Worm (Caenorhabditis elegans) whole organism, midembryonic: ENCODE data around the gene C53D6.7.

Source experiments
- T22C8.4 ChIP-seq: fragments of 200-800 bp; sonication (Bioruptor generic); IDR thresholded peaks from 2 replicates; pipeline ENCODE4 v1.3.6; 2022; ENCODE audit warnings: missing genetic modification characterization, missing compliant biosample characterization
- cog-1 ChIP-seq: sonication (generic microtip); optimal IDR thresholded peaks from 2 replicates; lab custom pipeline; 2016; ENCODE audit warnings: missing genetic modification characterization, missing compliant biosample characterization
- flt-1 ChIP-seq: fragments of 200-800 bp; sonication (Bioruptor generic); IDR thresholded peaks from 2 replicates; pipeline ENCODE4 v1.3.6; 2022; ENCODE audit warnings: missing genetic modification characterization, missing compliant biosample characterization
- klf-2 ChIP-seq: fragments of 200-800 bp; sonication (Bioruptor generic); conservative IDR thresholded peaks from 2 replicates; pipeline ENCODE4 v1.3.6; 2022; ENCODE audit warnings: missing genetic modification reagents, missing genetic modification characterization, missing compliant biosample characterization
- med-1 ChIP-seq: sonication (generic microtip); optimal IDR thresholded peaks from 2 replicates; lab custom pipeline; 2017; ENCODE audit warnings: missing genetic modification characterization, mild to moderate bottlenecking, missing compliant biosample characterization, antibody characterized with exemption, missing genetic modification reagents; ENCODE audit not compliant: insufficient read depth
- ref-1 ChIP-seq: fragments of 200-800 bp; sonication (Bioruptor generic); conservative IDR thresholded peaks from 2 replicates; pipeline ENCODE4 v1.3.6; 2022; ENCODE audit warnings: missing genetic modification reagents, missing genetic modification characterization, missing compliant biosample characterization
- tab-1 ChIP-seq: fragments of 200-800 bp; sonication (Bioruptor generic); IDR thresholded peaks from 2 replicates; pipeline ENCODE4 v1.3.6; 2022; ENCODE audit warnings: missing genetic modification characterization, missing compliant biosample characterization
- ztf-23 ChIP-seq: fragments of 200-800 bp; sonication (Bioruptor generic); IDR thresholded peaks from 2 replicates; pipeline ENCODE4 v1.3.6; 2022; ENCODE audit warnings: missing genetic modification reagents, missing genetic modification characterization, missing compliant biosample characterization
- ztf-29 ChIP-seq: fragments of 200-800 bp; sonication (Bioruptor generic); IDR thresholded peaks from 2 replicates; pipeline ENCODE4 v1.3.6; 2022; ENCODE audit warnings: missing genetic modification reagents, missing genetic modification characterization, missing compliant biosample characterization

The C53D6.7 gene

ce11 chrIV:9037063-9037462 is at the start of gene C53D6.7:
Gene C53D6.7 (minus strand): TSS chrIV:9037163.
- TF ChIP-seq T22C8.4 (GFP tag; lab: Robert Waterston, UW) (no peak), ref-1 (GFP tag; lab: Robert Waterston, UW) (no peak), med-1 (GFP tag; lab: Kevin White, UChicago) (no peak), klf-2 (no peak), cog-1 (tag; lab: Kevin White, UChicago) (no peak), tab-1 (GFP tag; lab: Robert Waterston, UW) (no peak), ztf-29 (no peak), flt-1 (GFP tag; lab: Robert Waterston, UW) (no peak), ztf-23 (GFP tag; lab: Robert Waterston, UW) (no peak)

ce11 chrIV:9082055-9082454 is 45.1 kb upstream of the C53D6.7 start, which contains the start of gene twk-8:
Gene twk-8 (plus strand): TSS chrIV:9082355.
- TF ChIP-seq ztf-29: no peak
- TF ChIP-seq klf-2: no peak
- TF ChIP-seq T22C8.4 (GFP tag; lab: Robert Waterston, UW): no peak
- TF ChIP-seq ref-1 (GFP tag; lab: Robert Waterston, UW): no peak
- TF ChIP-seq med-1 (GFP tag; lab: Kevin White, UChicago): no peak
- TF ChIP-seq tab-1 (GFP tag; lab: Robert Waterston, UW): no peak
- no peak for TF ChIP-seq flt-1 (GFP tag; lab: Robert Waterston, UW)
- no peak for TF ChIP-seq ztf-23 (GFP tag; lab: Robert Waterston, UW)
- TF ChIP-seq cog-1 (tag; lab: Kevin White, UChicago): no peak

ce11 chrIV:9080201-9080600 is 43.2 kb upstream of the C53D6.7 start:
- no peak for TF ChIP-seq T22C8.4 (GFP tag; lab: Robert Waterston, UW)

- no peak for TF ChIP-seq cog-1 (tag; lab: Kevin White, UChicago)
These were observed 42.4 kb upstream of the C53D6.7 start for ce11 chrIV:9079330-9079729.

ce11 chrIV:9078469-9078868 is 41.5 kb upstream of the C53D6.7 start, which contains the start of gene mans-4:
Gene mans-4 (minus strand): TSS chrIV:9078569.
- TF ChIP-seq ref-1 (GFP tag; lab: Robert Waterston, UW): no peak
- TF ChIP-seq T22C8.4 (GFP tag; lab: Robert Waterston, UW): no peak
- no peak for TF ChIP-seq med-1 (GFP tag; lab: Kevin White, UChicago)
- no peak for TF ChIP-seq klf-2
- TF ChIP-seq cog-1 (tag; lab: Kevin White, UChicago): no peak
- no peak for TF ChIP-seq ztf-23 (GFP tag; lab: Robert Waterston, UW)

ce11 chrIV:9074244-9074723 is 37.3 kb upstream of the C53D6.7 start, which contains the start of gene mppb-1:
Gene mppb-1 (plus strand): TSS chrIV:9074673.
- TF ChIP-seq flt-1 (GFP tag; lab: Robert Waterston, UW) (no peak), cog-1 (tag; lab: Kevin White, UChicago) (peak; percentile 23), med-1 (GFP tag; lab: Kevin White, UChicago) (no peak), T22C8.4 (GFP tag; lab: Robert Waterston, UW) (no peak), ztf-23 (GFP tag; lab: Robert Waterston, UW) (peak; percentile 80), ztf-29 (no peak), tab-1 (GFP tag; lab: Robert Waterston, UW) (no peak), ref-1 (GFP tag; lab: Robert Waterston, UW) (0 out of 2 replicates have a peak, but pooled peaks have one; percentile 30), klf-2 (no peak)

- TF ChIP-seq ref-1 (GFP tag; lab: Robert Waterston, UW) (no peak), tab-1 (GFP tag; lab: Robert Waterston, UW) (no peak)
These were observed 33.2 kb upstream of the C53D6.7 start for ce11 chrIV:9070188-9070587.

- TF ChIP-seq med-1 (GFP tag; lab: Kevin White, UChicago) (no peak), ref-1 (GFP tag; lab: Robert Waterston, UW) (no peak), klf-2 (no peak), cog-1 (tag; lab: Kevin White, UChicago) (no peak), tab-1 (GFP tag; lab: Robert Waterston, UW) (no peak)
These were observed 32.7 kb upstream of the C53D6.7 start, which contains the start of gene nhr-11 for ce11 chrIV:9069703-9070102. Gene nhr-11 (plus strand): TSS chrIV:9070003.

ce11 chrIV:9067277-9068197 is 30.6 kb upstream of the C53D6.7 start:
- TF ChIP-seq flt-1 (GFP tag; lab: Robert Waterston, UW): peak; percentile 34; the same call in 1 of the 2 replicates

ce11 chrIV:9063518-9063917 is 26.6 kb upstream of the C53D6.7 start:
- no peak for TF ChIP-seq med-1 (GFP tag; lab: Kevin White, UChicago)

- TF ChIP-seq tab-1 (GFP tag; lab: Robert Waterston, UW): no peak
- no peak for TF ChIP-seq cog-1 (tag; lab: Kevin White, UChicago)
- TF ChIP-seq ztf-23 (GFP tag; lab: Robert Waterston, UW): no peak
- TF ChIP-seq klf-2: no peak
- TF ChIP-seq ztf-29: no peak
- TF ChIP-seq T22C8.4 (GFP tag; lab: Robert Waterston, UW): no peak
- no peak for TF ChIP-seq flt-1 (GFP tag; lab: Robert Waterston, UW)
- no peak for TF ChIP-seq med-1 (GFP tag; lab: Kevin White, UChicago)
- no peak for TF ChIP-seq ref-1 (GFP tag; lab: Robert Waterston, UW)
These were observed 16.4 kb upstream of the C53D6.7 start for ce11 chrIV:9053403-9053802.
